Worm (Caenorhabditis elegans) whole organism, L2 larva: ENCODE measurements around the gene F26D2.14.

Experiments used
- C34F6.9 ChIP-seq: fragments of 150-350 bp; optimal IDR thresholded peaks from 2 replicates; lab custom pipeline; 2014; ENCODE audit warnings: missing biosample characterization, missing genetic modification characterization
- F13H6.1 ChIP-seq: sonication (generic microtip); optimal IDR thresholded peaks from 2 replicates; lab custom pipeline; 2016; ENCODE audit warnings: missing genetic modification characterization, missing compliant biosample characterization
- Y55F3AM.14 ChIP-seq: fragments of 200-800 bp; sonication (Bioruptor generic); optimal IDR thresholded peaks from 2 replicates; lab custom pipeline; 2018; ENCODE audit warnings: mild to moderate bottlenecking, missing genetic modification characterization, missing compliant biosample characterization
- ZK546.5 ChIP-seq: sonication (generic microtip); optimal IDR thresholded peaks from 2 replicates; lab custom pipeline; 2017; ENCODE audit warnings: missing biosample characterization, missing genetic modification characterization
- alr-1 ChIP-seq: fragments of 150-350 bp; optimal IDR thresholded peaks from 2 replicates; lab custom pipeline; 2014; ENCODE audit warnings: missing biosample characterization, missing genetic modification characterization
- blmp-1 ChIP-seq: sonication (generic microtip); optimal IDR thresholded peaks from 2 replicates; lab custom pipeline; 2017; ENCODE audit warnings: missing genetic modification characterization, mild to moderate bottlenecking, missing compliant biosample characterization, antibody characterized with exemption, moderate library complexity; ENCODE audit not compliant: insufficient read depth
- ceh-16 ChIP-seq: fragments of 150-350 bp; optimal IDR thresholded peaks from 2 replicates; lab custom pipeline; 2014; ENCODE audit warnings: missing biosample characterization, missing genetic modification characterization
- ceh-82 ChIP-seq: fragments of 150-350 bp; optimal IDR thresholded peaks from 2 replicates; lab custom pipeline; 2014; ENCODE audit warnings: missing biosample characterization, missing genetic modification characterization
- crh-2 ChIP-seq: sonication (generic microtip); optimal IDR thresholded peaks from 2 replicates; lab custom pipeline; 2017; ENCODE audit warnings: missing biosample characterization, missing genetic modification characterization
- dmd-4 ChIP-seq: sonication (generic microtip); optimal IDR thresholded peaks from 2 replicates; lab custom pipeline; 2017; ENCODE audit warnings: missing biosample characterization, missing genetic modification characterization
- egl-27 ChIP-seq: sonication (generic microtip); optimal IDR thresholded peaks from 3 replicates; lab custom pipeline; 2017; ENCODE audit warnings: missing biosample characterization, missing genetic modification reagents, missing genetic modification characterization
- elt-1 ChIP-seq: fragments of 150-350 bp; optimal IDR thresholded peaks from 2 replicates; lab custom pipeline; 2014; ENCODE audit warnings: missing biosample characterization, missing genetic modification characterization
- fos-1 ChIP-seq: fragments of 150-350 bp; optimal IDR thresholded peaks from 2 replicates; lab custom pipeline; 2014; ENCODE audit warnings: missing biosample characterization, missing genetic modification characterization
- gmeb-1 ChIP-seq: fragments of 150-350 bp; optimal IDR thresholded peaks from 2 replicates; lab custom pipeline; 2014; ENCODE audit warnings: missing biosample characterization, missing genetic modification characterization
- lin-39 ChIP-seq: fragments of 150-350 bp; optimal IDR thresholded peaks from 2 replicates; lab custom pipeline; 2014; ENCODE audit warnings: missing biosample characterization, missing genetic modification reagents, missing genetic modification characterization
- lsy-2 ChIP-seq, 2 experiments: fragments of 150-350 bp in 1 of 2; sonication (generic microtip) in 1 of 2; optimal IDR thresholded peaks; 2 replicates each; lab custom pipeline; 2014 to 2017; ENCODE audit warnings: missing biosample characterization in 2 of 2, missing genetic modification characterization in 2 of 2
- mdl-1 ChIP-seq, 2 experiments: fragments of 150-350 bp in 1 of 2; sonication (generic microtip) in 1 of 2; optimal IDR thresholded peaks; 2 replicates each; lab custom pipeline; 2017; ENCODE audit warnings: missing biosample characterization in 2 of 2, missing genetic modification characterization in 2 of 2
- nhr-10 ChIP-seq: sonication (generic microtip); optimal IDR thresholded peaks from 2 replicates; lab custom pipeline; 2017; ENCODE audit warnings: missing biosample characterization, missing genetic modification characterization
- nhr-11 ChIP-seq: fragments of 150-350 bp; optimal IDR thresholded peaks from 2 replicates; lab custom pipeline; 2014; ENCODE audit warnings: missing biosample characterization, missing genetic modification characterization
- nhr-21 ChIP-seq: fragments of 150-350 bp; optimal IDR thresholded peaks from 2 replicates; lab custom pipeline; 2014; ENCODE audit warnings: missing biosample characterization, missing genetic modification characterization
- nhr-23 ChIP-seq: fragments of 150-350 bp; optimal IDR thresholded peaks from 2 replicates; lab custom pipeline; 2014; ENCODE audit warnings: missing biosample characterization, missing genetic modification reagents, missing genetic modification characterization
- nhr-237 ChIP-seq: fragments of 150-350 bp; optimal IDR thresholded peaks from 2 replicates; lab custom pipeline; 2014; ENCODE audit warnings: missing biosample characterization, missing genetic modification characterization
- nhr-6 ChIP-seq: fragments of 150-350 bp; optimal IDR thresholded peaks from 2 replicates; lab custom pipeline; 2014; ENCODE audit warnings: missing biosample characterization, missing genetic modification characterization
- peb-1 ChIP-seq: fragments of 150-350 bp; optimal IDR thresholded peaks from 2 replicates; lab custom pipeline; 2014; ENCODE audit warnings: missing biosample characterization, missing genetic modification characterization
- sem-4 ChIP-seq: fragments of 150-350 bp; optimal IDR thresholded peaks from 2 replicates; lab custom pipeline; 2014; ENCODE audit warnings: missing biosample characterization, missing genetic modification reagents, missing genetic modification characterization
- skn-1 ChIP-seq: sonication (generic microtip); optimal IDR thresholded peaks from 2 replicates; lab custom pipeline; 2017; ENCODE audit warnings: missing biosample characterization, missing genetic modification characterization
- sma-3 ChIP-seq: sonication (generic microtip); optimal IDR thresholded peaks from 2 replicates; lab custom pipeline; 2016; ENCODE audit warnings: missing genetic modification reagents, missing genetic modification characterization, missing compliant biosample characterization
- sma-9 ChIP-seq, 2 experiments: fragments of 150-350 bp in 1 of 2; sonication (generic microtip) in 1 of 2; optimal IDR thresholded peaks; 2 replicates each; lab custom pipeline; 2014 to 2016; ENCODE audit warnings: missing genetic modification characterization in 2 of 2, mild to moderate bottlenecking in 1 of 2, missing biosample characterization in 1 of 2, missing compliant biosample characterization in 1 of 2, missing genetic modification reagents in 1 of 2, moderate library complexity in 1 of 2
- snpc-4 ChIP-seq: fragments of 150-350 bp; optimal IDR thresholded peaks from 2 replicates; lab custom pipeline; 2014; ENCODE audit warnings: missing biosample characterization, missing genetic modification characterization
- unc-55 ChIP-seq: fragments of 150-350 bp; sonication (generic microtip); optimal IDR thresholded peaks from 3 replicates; lab custom pipeline; 2014; ENCODE audit warnings: missing biosample characterization, missing genetic modification reagents, missing genetic modification characterization
- zag-1 ChIP-seq: fragments of 150-350 bp; optimal IDR thresholded peaks from 2 replicates; lab custom pipeline; 2014; ENCODE audit warnings: missing biosample characterization, missing genetic modification characterization
- ztf-1 ChIP-seq: fragments of 200-800 bp; sonication (Bioruptor generic); conservative IDR thresholded peaks from 2 replicates; pipeline ENCODE4 v1.3.6; 2022; ENCODE audit warnings: missing genetic modification characterization, missing compliant biosample characterization
- ztf-11 ChIP-seq: sonication (generic microtip); optimal IDR thresholded peaks from 2 replicates; lab custom pipeline; 2017; ENCODE audit warnings: missing biosample characterization, missing genetic modification characterization
- ztf-4 ChIP-seq: fragments of 150-350 bp; optimal IDR thresholded peaks from 2 replicates; lab custom pipeline; 2014; ENCODE audit warnings: missing biosample characterization, missing genetic modification characterization

Gene F26D2.14

ce11 chrV:16419769-16420168 lies 15.9 kb upstream of the F26D2.14 start, which contains the start of gene F26D2.16:
Gene F26D2.16, minus strand, starts transcription at chrV:16419869.
- no peak for TF ChIP-seq gmeb-1 (tag; lab: Kevin White, UChicago)
- no peak for TF ChIP-seq ztf-4 (tag; lab: Kevin White, UChicago)
- TF ChIP-seq peb-1 (tag; lab: Kevin White, UChicago), result no peak
- no peak for TF ChIP-seq skn-1 (tag; lab: Kevin White, UChicago)
- TF ChIP-seq fos-1, result no peak
- no peak for TF ChIP-seq C34F6.9 (tag; lab: Kevin White, UChicago)
- TF ChIP-seq ztf-11, result no peak
- no peak for TF ChIP-seq nhr-21 (tag; lab: Kevin White, UChicago)
- TF ChIP-seq elt-1 (tag; lab: Kevin White, UChicago), result no peak
- no peak for TF ChIP-seq blmp-1 (tag; lab: Kevin White, UChicago)
- no peak for TF ChIP-seq crh-2 (tag; lab: Kevin White, UChicago)
- TF ChIP-seq alr-1 (tag; lab: Kevin White, UChicago), result no peak
- TF ChIP-seq egl-27 (tag; lab: Kevin White, UChicago), result no peak
- no peak for TF ChIP-seq ceh-82 (tag; lab: Kevin White, UChicago)
- no peak for TF ChIP-seq zag-1

- TF ChIP-seq C34F6.9 (tag; lab: Kevin White, UChicago), result no peak
- TF ChIP-seq dmd-4 (tag; lab: Kevin White, UChicago), result no peak
- TF ChIP-seq sem-4 (tag; lab: Kevin White, UChicago), result no peak
- TF ChIP-seq peb-1 (tag; lab: Kevin White, UChicago), result no peak
- no peak for TF ChIP-seq ZK546.5 (tag; lab: Kevin White, UChicago)
- no peak for TF ChIP-seq ztf-1
- no peak for TF ChIP-seq mdl-1 (tag; optimal IDR thresholded peaks at IDR 0.05; lab: Kevin White, UChicago)
- no peak for TF ChIP-seq ztf-4 (tag; lab: Kevin White, UChicago)
- TF ChIP-seq sma-3 (GFP tag; lab: Kevin White, UChicago), result no peak
- no peak for TF ChIP-seq F13H6.1
- no peak for TF ChIP-seq skn-1 (tag; lab: Kevin White, UChicago)
- no peak for TF ChIP-seq zag-1
- TF ChIP-seq, all 48 proteins: peak for 0
Observed at ce11 chrV:16420696-16421095, 15.0 kb upstream of the F26D2.14 start, which contains the start of gene srw-48. Gene srw-48, plus strand, starts transcription at chrV:16420996.

DNA sequence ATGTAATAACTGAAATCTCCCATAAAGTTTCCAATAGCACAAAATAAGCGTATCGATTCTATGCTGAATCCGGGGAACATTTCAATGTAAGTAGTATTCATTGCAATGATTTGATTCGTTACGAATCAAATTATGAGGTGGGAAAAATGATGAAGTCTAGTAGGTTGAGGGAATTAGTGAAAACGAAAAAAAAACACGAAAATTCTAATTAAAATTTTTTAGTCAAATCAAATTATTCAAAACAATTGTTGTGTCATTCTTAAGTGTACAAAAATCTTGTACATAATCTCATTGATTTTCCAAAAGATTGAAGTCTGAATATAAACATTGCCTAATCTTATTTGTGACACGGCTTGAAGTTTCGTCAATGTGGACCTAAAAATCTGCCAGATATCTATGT lies 11.2 kb upstream of the F26D2.14 start, which contains the start of gene srw-29:
Gene srw-29, minus strand, starts transcription at position 101 of the 400 bp plus-strand sequence.
- TF ChIP-seq skn-1 (tag; lab: Kevin White, UChicago) (no peak), gmeb-1 (tag; lab: Kevin White, UChicago) (no peak), nhr-23 (tag; lab: Kevin White, UChicago) (no peak), blmp-1 (tag; lab: Kevin White, UChicago) (no peak), nhr-21 (tag; lab: Kevin White, UChicago) (no peak), snpc-4 (tag; lab: Kevin White, UChicago) (no peak), C34F6.9 (tag; lab: Kevin White, UChicago) (no peak), zag-1 (no peak), unc-55 (GFP tag; lab: Kevin White, UChicago) (no peak), Y55F3AM.14 (GFP tag; lab: Kevin White, UChicago) (no peak)

DNA sequence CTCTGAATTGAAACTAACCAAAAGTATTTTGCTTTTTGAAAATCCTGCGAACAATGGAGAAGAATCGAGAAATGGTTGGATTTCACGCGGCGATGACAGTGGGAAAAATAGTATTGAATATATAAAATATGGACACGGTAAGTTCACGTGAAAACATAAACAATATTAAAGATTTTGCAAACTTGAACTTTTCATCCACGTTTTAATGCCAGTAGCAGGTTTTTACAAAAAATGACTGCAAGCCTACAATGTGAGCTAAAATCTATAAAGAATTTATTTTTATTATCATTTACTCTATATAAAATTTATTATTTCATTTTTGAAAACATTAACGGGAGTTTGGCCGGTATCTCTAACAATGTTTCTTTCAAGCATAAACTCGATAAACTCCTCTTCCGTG lies 6.2 kb upstream of the F26D2.14 start, which contains the start of gene F26D2.10:
Gene F26D2.10, minus strand, starts transcription at position 101 of the 400 bp plus-strand sequence.
- TF ChIP-seq nhr-11 (tag; lab: Kevin White, UChicago), result no peak
- no peak for TF ChIP-seq ztf-4 (tag; lab: Kevin White, UChicago)
- TF ChIP-seq sma-3 (GFP tag; lab: Kevin White, UChicago), result no peak
- TF ChIP-seq lsy-2 (tag; optimal IDR thresholded peaks at IDR 0.05; lab: Kevin White, UChicago), result no peak
- TF ChIP-seq crh-2 (tag; lab: Kevin White, UChicago), result no peak
- no peak for TF ChIP-seq nhr-6
- TF ChIP-seq nhr-237 (tag; lab: Kevin White, UChicago), result no peak
- TF ChIP-seq gmeb-1 (tag; lab: Kevin White, UChicago), result no peak
- no peak for TF ChIP-seq elt-1 (tag; lab: Kevin White, UChicago)
- no peak for TF ChIP-seq sma-9 (GFP tag; optimal IDR thresholded peaks at IDR 0.05; lab: Kevin White, UChicago)
- TF ChIP-seq sma-9 (tag; optimal IDR thresholded peaks at IDR 0.05; lab: Kevin White, UChicago), result no peak
- no peak for TF ChIP-seq ceh-16 (tag; lab: Kevin White, UChicago)
- no peak for TF ChIP-seq egl-27 (tag; lab: Kevin White, UChicago)
- TF ChIP-seq lin-39 (tag; lab: Kevin White, UChicago), result no peak
- no peak for TF ChIP-seq nhr-10 (tag; lab: Kevin White, UChicago)
